Worm (Caenorhabditis elegans) whole organism, L2 larva: Measurements from ENCODE around the gene T04G9.7.

Experiments used
- C34F6.9 ChIP-seq: fragments of 150-350 bp; optimal IDR thresholded peaks from 2 replicates; lab custom pipeline; 2014; ENCODE audit warnings: missing biosample characterization, missing genetic modification characterization
- F13H6.1 ChIP-seq: sonication (generic microtip); optimal IDR thresholded peaks from 2 replicates; lab custom pipeline; 2016; ENCODE audit warnings: missing genetic modification characterization, missing compliant biosample characterization
- R02D3.7 ChIP-seq: fragments of 150-350 bp; optimal IDR thresholded peaks from 2 replicates; lab custom pipeline; 2014; ENCODE audit warnings: missing biosample characterization, missing genetic modification characterization
- Y55F3AM.14 ChIP-seq: fragments of 200-800 bp; sonication (Bioruptor generic); optimal IDR thresholded peaks from 2 replicates; lab custom pipeline; 2018; ENCODE audit warnings: mild to moderate bottlenecking, missing genetic modification characterization, missing compliant biosample characterization
- ZK546.5 ChIP-seq: sonication (generic microtip); optimal IDR thresholded peaks from 2 replicates; lab custom pipeline; 2017; ENCODE audit warnings: missing biosample characterization, missing genetic modification characterization
- alr-1 ChIP-seq: fragments of 150-350 bp; optimal IDR thresholded peaks from 2 replicates; lab custom pipeline; 2014; ENCODE audit warnings: missing biosample characterization, missing genetic modification characterization
- aly-2 ChIP-seq: fragments of 150-350 bp; optimal IDR thresholded peaks from 2 replicates; lab custom pipeline; 2014; ENCODE audit warnings: missing biosample characterization, missing genetic modification characterization
- ama-1 ChIP-seq: fragments of 150-350 bp; optimal IDR thresholded peaks from 2 replicates; lab custom pipeline; 2018; ENCODE audit warnings: inconsistent platforms
- blmp-1 ChIP-seq: sonication (generic microtip); optimal IDR thresholded peaks from 2 replicates; lab custom pipeline; 2017; ENCODE audit warnings: missing genetic modification characterization, mild to moderate bottlenecking, missing compliant biosample characterization, antibody characterized with exemption, moderate library complexity; ENCODE audit not compliant: insufficient read depth
- ceh-16 ChIP-seq: fragments of 150-350 bp; optimal IDR thresholded peaks from 2 replicates; lab custom pipeline; 2014; ENCODE audit warnings: missing biosample characterization, missing genetic modification characterization
- ceh-82 ChIP-seq: fragments of 150-350 bp; optimal IDR thresholded peaks from 2 replicates; lab custom pipeline; 2014; ENCODE audit warnings: missing biosample characterization, missing genetic modification characterization
- crh-2 ChIP-seq: sonication (generic microtip); optimal IDR thresholded peaks from 2 replicates; lab custom pipeline; 2017; ENCODE audit warnings: missing biosample characterization, missing genetic modification characterization
- dmd-4 ChIP-seq: sonication (generic microtip); optimal IDR thresholded peaks from 2 replicates; lab custom pipeline; 2017; ENCODE audit warnings: missing biosample characterization, missing genetic modification characterization
- egl-27 ChIP-seq: sonication (generic microtip); optimal IDR thresholded peaks from 3 replicates; lab custom pipeline; 2017; ENCODE audit warnings: missing biosample characterization, missing genetic modification reagents, missing genetic modification characterization
- elt-1 ChIP-seq: fragments of 150-350 bp; optimal IDR thresholded peaks from 2 replicates; lab custom pipeline; 2014; ENCODE audit warnings: missing biosample characterization, missing genetic modification characterization
- elt-3 ChIP-seq: sonication (generic microtip); optimal IDR thresholded peaks from 2 replicates; lab custom pipeline; 2017; ENCODE audit warnings: missing biosample characterization, missing genetic modification characterization
- fos-1 ChIP-seq: fragments of 150-350 bp; optimal IDR thresholded peaks from 2 replicates; lab custom pipeline; 2014; ENCODE audit warnings: missing biosample characterization, missing genetic modification characterization
- gmeb-1 ChIP-seq: fragments of 150-350 bp; optimal IDR thresholded peaks from 2 replicates; lab custom pipeline; 2014; ENCODE audit warnings: missing biosample characterization, missing genetic modification characterization
- lin-11 ChIP-seq: fragments of 150-350 bp; sonication (generic microtip); optimal IDR thresholded peaks from 2 replicates; lab custom pipeline; 2014; ENCODE audit warnings: missing biosample characterization, missing genetic modification characterization, inconsistent platforms, mixed read lengths
- lin-13 ChIP-seq: fragments of 150-350 bp; optimal IDR thresholded peaks from 2 replicates; lab custom pipeline; 2014; ENCODE audit warnings: missing biosample characterization, missing genetic modification reagents, missing genetic modification characterization
- lin-39 ChIP-seq: fragments of 150-350 bp; optimal IDR thresholded peaks from 2 replicates; lab custom pipeline; 2014; ENCODE audit warnings: missing biosample characterization, missing genetic modification reagents, missing genetic modification characterization
- lsy-2 ChIP-seq, 2 experiments: fragments of 150-350 bp in 1 of 2; sonication (generic microtip) in 1 of 2; optimal IDR thresholded peaks; 2 replicates each; lab custom pipeline; 2014 to 2017; ENCODE audit warnings: missing biosample characterization in 2 of 2, missing genetic modification characterization in 2 of 2
- mab-5 ChIP-seq: fragments of 150-350 bp; optimal IDR thresholded peaks from 2 replicates; lab custom pipeline; 2014; ENCODE audit warnings: missing biosample characterization, missing genetic modification characterization
- mbf-1 ChIP-seq: sonication (generic microtip); optimal IDR thresholded peaks from 2 replicates; lab custom pipeline; 2017; ENCODE audit warnings: missing biosample characterization, missing genetic modification characterization
- mdl-1 ChIP-seq, 2 experiments: fragments of 150-350 bp in 1 of 2; sonication (generic microtip) in 1 of 2; optimal IDR thresholded peaks; 2 replicates each; lab custom pipeline; 2017; ENCODE audit warnings: missing biosample characterization in 2 of 2, missing genetic modification characterization in 2 of 2
- nhr-10 ChIP-seq: sonication (generic microtip); optimal IDR thresholded peaks from 2 replicates; lab custom pipeline; 2017; ENCODE audit warnings: missing biosample characterization, missing genetic modification characterization
- nhr-11 ChIP-seq: fragments of 150-350 bp; optimal IDR thresholded peaks from 2 replicates; lab custom pipeline; 2014; ENCODE audit warnings: missing biosample characterization, missing genetic modification characterization
- nhr-12 ChIP-seq: fragments of 150-350 bp; optimal IDR thresholded peaks from 2 replicates; lab custom pipeline; 2014; ENCODE audit warnings: missing biosample characterization, missing genetic modification characterization
- nhr-129 ChIP-seq: fragments of 150-350 bp; optimal IDR thresholded peaks from 2 replicates; lab custom pipeline; 2014; ENCODE audit warnings: missing biosample characterization, missing genetic modification characterization
- nhr-21 ChIP-seq: fragments of 150-350 bp; optimal IDR thresholded peaks from 2 replicates; lab custom pipeline; 2014; ENCODE audit warnings: missing biosample characterization, missing genetic modification characterization
- nhr-23 ChIP-seq: fragments of 150-350 bp; optimal IDR thresholded peaks from 2 replicates; lab custom pipeline; 2014; ENCODE audit warnings: missing biosample characterization, missing genetic modification reagents, missing genetic modification characterization
- nhr-237 ChIP-seq: fragments of 150-350 bp; optimal IDR thresholded peaks from 2 replicates; lab custom pipeline; 2014; ENCODE audit warnings: missing biosample characterization, missing genetic modification characterization
- nhr-25 ChIP-seq: fragments of 150-350 bp; sonication (generic microtip); optimal IDR thresholded peaks from 3 replicates; lab custom pipeline; 2014; ENCODE audit warnings: missing biosample characterization, missing genetic modification characterization
- nhr-6 ChIP-seq: fragments of 150-350 bp; optimal IDR thresholded peaks from 2 replicates; lab custom pipeline; 2014; ENCODE audit warnings: missing biosample characterization, missing genetic modification characterization
- nhr-77 ChIP-seq: fragments of 150-350 bp; optimal IDR thresholded peaks from 2 replicates; lab custom pipeline; 2014; ENCODE audit warnings: missing biosample characterization, missing genetic modification characterization
- peb-1 ChIP-seq: fragments of 150-350 bp; optimal IDR thresholded peaks from 2 replicates; lab custom pipeline; 2014; ENCODE audit warnings: missing biosample characterization, missing genetic modification characterization
- sem-4 ChIP-seq: fragments of 150-350 bp; optimal IDR thresholded peaks from 2 replicates; lab custom pipeline; 2014; ENCODE audit warnings: missing biosample characterization, missing genetic modification reagents, missing genetic modification characterization
- skn-1 ChIP-seq: sonication (generic microtip); optimal IDR thresholded peaks from 2 replicates; lab custom pipeline; 2017; ENCODE audit warnings: missing biosample characterization, missing genetic modification characterization
- sma-3 ChIP-seq: sonication (generic microtip); optimal IDR thresholded peaks from 2 replicates; lab custom pipeline; 2016; ENCODE audit warnings: missing genetic modification reagents, missing genetic modification characterization, missing compliant biosample characterization
- sma-9 ChIP-seq, 2 experiments: fragments of 150-350 bp in 1 of 2; sonication (generic microtip) in 1 of 2; optimal IDR thresholded peaks; 2 replicates each; lab custom pipeline; 2014 to 2016; ENCODE audit warnings: missing genetic modification characterization in 2 of 2, mild to moderate bottlenecking in 1 of 2, missing biosample characterization in 1 of 2, missing compliant biosample characterization in 1 of 2, missing genetic modification reagents in 1 of 2, moderate library complexity in 1 of 2
- snpc-4 ChIP-seq: fragments of 150-350 bp; optimal IDR thresholded peaks from 2 replicates; lab custom pipeline; 2014; ENCODE audit warnings: missing biosample characterization, missing genetic modification characterization
- unc-39 ChIP-seq: fragments of 150-350 bp; optimal IDR thresholded peaks from 2 replicates; lab custom pipeline; 2014; ENCODE audit warnings: missing biosample characterization, missing genetic modification characterization
- unc-55 ChIP-seq: fragments of 150-350 bp; sonication (generic microtip); optimal IDR thresholded peaks from 3 replicates; lab custom pipeline; 2014; ENCODE audit warnings: missing biosample characterization, missing genetic modification reagents, missing genetic modification characterization
- unc-62 ChIP-seq: fragments of 150-350 bp; optimal IDR thresholded peaks from 2 replicates; lab custom pipeline; 2014; ENCODE audit warnings: missing biosample characterization, missing genetic modification reagents, missing genetic modification characterization
- zag-1 ChIP-seq: fragments of 150-350 bp; optimal IDR thresholded peaks from 2 replicates; lab custom pipeline; 2014; ENCODE audit warnings: missing biosample characterization, missing genetic modification characterization
- ztf-1 ChIP-seq: fragments of 200-800 bp; sonication (Bioruptor generic); conservative IDR thresholded peaks from 2 replicates; pipeline ENCODE4 v1.3.6; 2022; ENCODE audit warnings: missing genetic modification characterization, missing compliant biosample characterization
- ztf-11 ChIP-seq: sonication (generic microtip); optimal IDR thresholded peaks from 2 replicates; lab custom pipeline; 2017; ENCODE audit warnings: missing biosample characterization, missing genetic modification characterization
- ztf-4 ChIP-seq: fragments of 150-350 bp; optimal IDR thresholded peaks from 2 replicates; lab custom pipeline; 2014; ENCODE audit warnings: missing biosample characterization, missing genetic modification characterization

The T04G9.7 gene

ce11 chrX:763452-763851 is 7.2 kb upstream of the T04G9.7 start, which contains the start of gene dyf-11:
TSS of gene dyf-11 (plus strand) at chrX:763752.
- TF ChIP-seq fos-1 (tag; lab: Kevin White, UChicago) (no peak), aly-2 (tag; lab: Kevin White, UChicago) (no peak), sem-4 (tag; lab: Kevin White, UChicago) (no peak), sma-9 (GFP tag; optimal IDR thresholded peaks at IDR 0.05; lab: Kevin White, UChicago) (no peak), sma-9 (tag; optimal IDR thresholded peaks at IDR 0.05; lab: Kevin White, UChicago) (no peak), egl-27 (tag; lab: Kevin White, UChicago) (no peak), ama-1 (lab: Kevin White, UChicago) (no peak), lin-11 (tag; lab: Kevin White, UChicago) (peak; percentile 29), nhr-25 (tag; lab: Kevin White, UChicago) (no peak), unc-62 (GFP tag; lab: Kevin White, UChicago) (no peak), skn-1 (tag; lab: Kevin White, UChicago) (peak; percentile 39), F13H6.1 (tag; lab: Kevin White, UChicago) (no peak)

- TF ChIP-seq snpc-4 (tag; lab: Kevin White, UChicago) (peak; percentile 82), ztf-1 (no peak), lsy-2 (tag; optimal IDR thresholded peaks at IDR 0.05; lab: Kevin White, UChicago) (peak; percentile 91 to 98), nhr-6 (peak; percentile 82), nhr-21 (tag; lab: Kevin White, UChicago) (peak; percentile 90), Y55F3AM.14 (peak; percentile 26), nhr-11 (tag; lab: Kevin White, UChicago) (peak; percentile 2), nhr-237 (tag; lab: Kevin White, UChicago) (no peak), unc-62 (GFP tag; lab: Kevin White, UChicago) (no peak), unc-39 (tag; lab: Kevin White, UChicago) (no peak), mdl-1 (tag; optimal IDR thresholded peaks at IDR 0.05; lab: Kevin White, UChicago) (peak; percentile 39 to 64), aly-2 (tag; lab: Kevin White, UChicago) (no peak), R02D3.7 (tag; lab: Kevin White, UChicago) (no peak), ceh-16 (tag; lab: Kevin White, UChicago) (peak; percentile 78), blmp-1 (tag; lab: Kevin White, UChicago) (peak; percentile 88), mbf-1 (tag; lab: Kevin White, UChicago) (no peak), gmeb-1 (tag; lab: Kevin White, UChicago) (peak; percentile 72), lin-39 (no peak), ama-1 (lab: Kevin White, UChicago) (no peak), lin-13 (GFP tag; lab: Kevin White, UChicago) (peak; percentile 90), alr-1 (tag; lab: Kevin White, UChicago) (no peak), ZK546.5 (tag; lab: Kevin White, UChicago) (peak; percentile 33), sma-3 (GFP tag; lab: Kevin White, UChicago) (peak; percentile 92), peb-1 (tag; lab: Kevin White, UChicago) (peak; percentile 17), elt-3 (tag; lab: Kevin White, UChicago) (no peak), nhr-25 (tag; lab: Kevin White, UChicago) (peak; percentile 85), ztf-11 (tag; lab: Kevin White, UChicago) (no peak), ztf-4 (peak; percentile 62), nhr-77 (peak; percentile 81), sem-4 (tag; lab: Kevin White, UChicago) (peak; percentile 83), elt-1 (tag; lab: Kevin White, UChicago) (no peak), nhr-23 (tag; lab: Kevin White, UChicago) (no peak), sma-9 (GFP tag; optimal IDR thresholded peaks at IDR 0.05; lab: Kevin White, UChicago) (peak; percentile 92), sma-9 (tag; optimal IDR thresholded peaks at IDR 0.05; lab: Kevin White, UChicago) (no peak), F13H6.1 (tag; lab: Kevin White, UChicago) (peak; percentile 91), crh-2 (tag; lab: Kevin White, UChicago) (peak; percentile 97), ceh-82 (tag; lab: Kevin White, UChicago) (peak; percentile 32), C34F6.9 (tag; lab: Kevin White, UChicago) (peak; percentile 95), skn-1 (tag; lab: Kevin White, UChicago) (no peak), egl-27 (tag; lab: Kevin White, UChicago) (peak; percentile 38), nhr-12 (no peak), nhr-10 (tag; lab: Kevin White, UChicago) (no peak), mab-5 (tag; lab: Kevin White, UChicago) (peak; percentile 91), nhr-129 (tag; lab: Kevin White, UChicago) (peak; percentile 95), fos-1 (tag; lab: Kevin White, UChicago) (peak; percentile 97), lin-11 (tag; lab: Kevin White, UChicago) (peak; percentile 87), dmd-4 (tag; lab: Kevin White, UChicago) (no peak), unc-55 (GFP tag; lab: Kevin White, UChicago) (peak; percentile 95), zag-1 (tag; lab: Kevin White, UChicago) (peak; percentile 91)
- TF ChIP-seq, all 48 proteins: peak for 30
Measured at ce11 chrX:768061-768646, 2.5 kb upstream of the T04G9.7 start, which contains the start of the genes trap-2 and ile-2. TSS of gene trap-2 (minus strand) at chrX:768069. TSS of gene ile-2 (plus strand) at chrX:768596.
